Fruit fly (Drosophila melanogaster) whole organism, adult: ENCODE measurements around the gene Ir62a.
A peak's percentile ranks its signal among the peaks of the same experiment; 100 is the strongest.

ENCODE experiments used
- CG11617 ChIP-seq: fragments of 200-800 bp; sonication (Bioruptor generic); optimal IDR thresholded peaks from 2 replicates; lab custom pipeline; 2017; ENCODE audit warnings: mild to moderate bottlenecking, missing biosample characterization, missing genetic modification reagents, missing genetic modification characterization
- CG12768 ChIP-seq: fragments of 200-800 bp; sonication (Bioruptor generic); optimal IDR thresholded peaks from 2 replicates; lab custom pipeline; 2017; ENCODE audit warnings: missing biosample characterization, missing genetic modification characterization, mild to moderate bottlenecking, moderate library complexity, missing genetic modification reagents
- CG14711 ChIP-seq: fragments of 200-800 bp; sonication (Bioruptor generic); optimal IDR thresholded peaks from 2 replicates; lab custom pipeline; 2018; ENCODE audit warnings: missing biosample characterization, mild to moderate bottlenecking, missing genetic modification characterization, moderate library complexity
- CG1620 ChIP-seq: fragments of 200-800 bp; sonication (Bioruptor generic); optimal IDR thresholded peaks from 2 replicates; lab custom pipeline; 2016; ENCODE audit warnings: missing biosample characterization, missing genetic modification characterization
- CG33017 ChIP-seq: fragments of 200-800 bp; sonication (Bioruptor generic); optimal IDR thresholded peaks from 2 replicates; lab custom pipeline; 2018; ENCODE audit warnings: missing biosample characterization, mild to moderate bottlenecking, missing genetic modification characterization, moderate library complexity
- CG5204 ChIP-seq: fragments of 200-800 bp; sonication (Bioruptor generic); optimal IDR thresholded peaks from 2 replicates; lab custom pipeline; 2016; ENCODE audit warnings: missing biosample characterization, missing genetic modification characterization
- CG7045 ChIP-seq: fragments of 200-800 bp; sonication (Bioruptor generic); optimal IDR thresholded peaks from 2 replicates; lab custom pipeline; 2017; ENCODE audit warnings: missing biosample characterization, mild to moderate bottlenecking, missing genetic modification characterization
- CG7101 ChIP-seq: fragments of 200-800 bp; sonication (Bioruptor generic); optimal IDR thresholded peaks from 2 replicates; lab custom pipeline; 2018; ENCODE audit warnings: missing biosample characterization, mild to moderate bottlenecking, missing genetic modification characterization, moderate library complexity
- Clk ChIP-seq: fragments of 200-800 bp; sonication (Bioruptor generic); optimal IDR thresholded peaks from 2 replicates; lab custom pipeline; 2017; ENCODE audit warnings: missing biosample characterization, missing genetic modification characterization
- Crg-1 ChIP-seq: fragments of 200-800 bp; sonication (Bioruptor generic); optimal IDR thresholded peaks from 2 replicates; lab custom pipeline; 2016; ENCODE audit warnings: missing biosample characterization, missing genetic modification characterization
- Hr96 ChIP-seq: fragments of 200-800 bp; sonication (Bioruptor generic); optimal IDR thresholded peaks from 2 replicates; lab custom pipeline; 2016; ENCODE audit warnings: missing biosample characterization, missing genetic modification characterization
- Mnt ChIP-seq: fragments of 200-800 bp; sonication (Bioruptor generic); optimal IDR thresholded peaks from 2 replicates; lab custom pipeline; 2016; ENCODE audit warnings: missing biosample characterization, mild to moderate bottlenecking, missing genetic modification characterization
- bab1 ChIP-seq: fragments of 200-800 bp; sonication (Bioruptor generic); optimal IDR thresholded peaks from 3 replicates; lab custom pipeline; 2019; ENCODE audit warnings: missing biosample characterization, mild to moderate bottlenecking, missing genetic modification characterization, moderate library complexity
- cic ChIP-seq: fragments of 200-800 bp; sonication (Bioruptor generic); optimal IDR thresholded peaks from 2 replicates; lab custom pipeline; 2017; ENCODE audit warnings: missing biosample characterization, mild to moderate bottlenecking, missing genetic modification characterization, moderate library complexity
- cnc ChIP-seq, 2 experiments: fragments of >200 bp; optimal IDR thresholded peaks; 2 replicates each; lab custom pipeline; 2017
- kay ChIP-seq: fragments of 200-800 bp; sonication (Bioruptor generic); peaks from one replicate; lab custom pipeline; 2016; ENCODE audit warnings: missing biosample characterization, missing genetic modification characterization, borderline replicate concordance
- ovo ChIP-seq: fragments of 200-800 bp; sonication (Bioruptor generic); optimal IDR thresholded peaks from 2 replicates; lab custom pipeline; 2016; ENCODE audit warnings: missing biosample characterization, missing genetic modification characterization
- pad ChIP-seq: fragments of 200-800 bp; sonication (Bioruptor generic); optimal IDR thresholded peaks from 3 replicates; lab custom pipeline; 2017; ENCODE audit warnings: missing biosample characterization, missing genetic modification characterization, mild to moderate bottlenecking, moderate library complexity, missing genetic modification reagents
- tj ChIP-seq: fragments of 200-800 bp; sonication (Bioruptor generic); optimal IDR thresholded peaks from 3 replicates; lab custom pipeline; 2017; ENCODE audit warnings: missing biosample characterization, mild to moderate bottlenecking, missing genetic modification characterization, moderate library complexity
- toe ChIP-seq: fragments of 200-800 bp; sonication (Bioruptor generic); optimal IDR thresholded peaks from 2 replicates; lab custom pipeline; 2016; ENCODE audit warnings: missing biosample characterization, missing genetic modification characterization

Ir62a gene

dm6 chr3L:1545693-1546329 lies 14.8 kb upstream of the Ir62a start, which contains the start of the genes CG32313 and Pcyt1:
CG32313 (minus strand) TSS chr3L:1545743.
Pcyt1 (plus strand) TSS chr3L:1546092.
- TF ChIP-seq CG7045 (GFP tag; lab: Kevin White, UChicago), result no peak
- peak; percentile 70 for TF ChIP-seq CG33017
- TF ChIP-seq kay (GFP tag; lab: Kevin White, UChicago), result no peak
- TF ChIP-seq Mnt, result peak; percentile 78
- no peak for TF ChIP-seq CG1620 (GFP tag; lab: Kevin White, UChicago)
- TF ChIP-seq CG14711 (tag; lab: Kevin White, UChicago), result peak; percentile 47
- TF ChIP-seq ovo (GFP tag; lab: Kevin White, UChicago), result no peak
- peak; percentile 44 for TF ChIP-seq Crg-1 (GFP tag; lab: Kevin White, UChicago)
- TF ChIP-seq Hr96 (GFP tag; lab: Kevin White, UChicago), result peak; percentile 46
- peak; percentile 53 for TF ChIP-seq CG7101 (tag; lab: Kevin White, UChicago)
- peak; percentile 31 for TF ChIP-seq CG12768
- peak; percentile 82 for TF ChIP-seq bab1
- TF ChIP-seq CG11617, result no peak
- TF ChIP-seq cic (GFP tag; lab: Kevin White, UChicago), result peak; percentile 64

- peak; percentile 7 for TF ChIP-seq cic (GFP tag; lab: Kevin White, UChicago)
- TF ChIP-seq bab1, result no peak
Observed at dm6 chr3L:1538314-1538854, 7.3 kb upstream of the Ir62a start.

- TF ChIP-seq ovo (GFP tag; lab: Kevin White, UChicago) (peak; percentile 88), cic (GFP tag; lab: Kevin White, UChicago) (no peak), toe (GFP tag; lab: Kevin White, UChicago) (no peak), cnc (optimal IDR thresholded peaks at IDR 0.05; lab: Kevin White, UChicago) (no peak)
Observed at dm6 chr3L:1537353-1537752, 6.3 kb upstream of the Ir62a start.

DNA sequence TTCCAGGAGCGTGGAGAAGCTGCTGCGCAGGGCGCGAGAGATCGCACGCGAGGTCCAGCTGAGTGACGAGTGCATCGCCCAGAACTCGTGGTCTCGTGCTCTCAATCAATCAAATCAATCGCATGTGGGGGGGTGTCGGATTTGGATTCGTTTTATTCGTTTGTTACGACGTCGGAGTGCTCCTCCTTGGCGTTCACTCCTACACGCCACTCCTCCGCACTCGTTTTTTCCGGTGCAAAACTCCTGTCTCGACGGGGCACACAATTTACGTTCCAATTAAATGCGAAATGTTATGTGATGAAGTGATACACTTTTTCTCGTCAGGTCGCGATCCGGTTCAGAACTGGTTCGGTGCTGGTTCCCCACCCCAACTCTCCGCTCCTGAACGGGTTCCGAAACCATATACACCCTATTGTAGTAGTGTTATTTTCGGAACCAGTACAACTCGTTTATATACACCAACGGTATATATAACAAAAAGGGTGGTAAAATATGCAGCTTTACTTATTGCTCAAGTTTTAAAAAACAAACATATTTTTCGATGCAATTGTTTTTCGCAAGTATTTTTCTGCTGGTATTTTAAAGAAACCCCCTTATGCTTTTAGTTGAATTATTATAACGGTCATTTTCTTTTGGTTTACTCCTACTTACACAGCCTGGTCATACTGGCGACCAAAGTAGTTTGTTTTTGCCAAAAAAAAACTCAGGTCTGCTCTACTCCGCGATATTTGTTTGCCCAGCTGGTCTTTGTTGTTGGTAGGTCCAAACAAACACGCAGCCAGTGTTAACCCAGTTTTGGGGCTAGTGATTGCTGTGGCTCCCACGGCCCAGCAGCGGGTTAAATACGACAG lies 5.7 kb upstream of the Ir62a start, which contains the start of the genes CG12091 and pns:
Gene CG12091 (minus strand): TSS at position 349 of the 851 bp plus-strand sequence.
Gene pns (plus strand): TSS at position 651 of the 851 bp plus-strand sequence.
- TF ChIP-seq Clk (GFP tag; lab: Kevin White, UChicago), result peak; percentile 46
- TF ChIP-seq CG14711 (tag; lab: Kevin White, UChicago), result peak; percentile 45
- TF ChIP-seq pad (GFP tag; lab: Kevin White, UChicago), result peak; percentile 72
- peak; percentile 41 for TF ChIP-seq CG7101 (tag; lab: Kevin White, UChicago)
- peak; percentile 24 for TF ChIP-seq CG12768
- TF ChIP-seq tj, result peak; percentile 28
- TF ChIP-seq CG7045 (GFP tag; lab: Kevin White, UChicago), result peak; percentile 59
- TF ChIP-seq ovo (GFP tag; lab: Kevin White, UChicago), result peak; percentile 67
- no peak for TF ChIP-seq cnc (optimal IDR thresholded peaks at IDR 0.05; lab: Kevin White, UChicago)
- TF ChIP-seq Hr96 (GFP tag; lab: Kevin White, UChicago), result peak; percentile 57
- peak; percentile 59 for TF ChIP-seq Crg-1 (GFP tag; lab: Kevin White, UChicago)
- TF ChIP-seq toe (GFP tag; lab: Kevin White, UChicago), result peak; percentile 80
- peak; percentile 40 for TF ChIP-seq cic (GFP tag; lab: Kevin White, UChicago)
- peak; percentile 60 for TF ChIP-seq Mnt
- TF ChIP-seq bab1, result peak; percentile 63
- TF ChIP-seq kay (GFP tag; lab: Kevin White, UChicago), result no peak
- TF ChIP-seq CG11617, result peak; percentile 50
- TF ChIP-seq CG1620 (GFP tag; lab: Kevin White, UChicago), result peak; percentile 50
- TF ChIP-seq CG33017, result no peak
- no peak for TF ChIP-seq CG5204 (GFP tag; lab: Kevin White, UChicago)

DNA sequence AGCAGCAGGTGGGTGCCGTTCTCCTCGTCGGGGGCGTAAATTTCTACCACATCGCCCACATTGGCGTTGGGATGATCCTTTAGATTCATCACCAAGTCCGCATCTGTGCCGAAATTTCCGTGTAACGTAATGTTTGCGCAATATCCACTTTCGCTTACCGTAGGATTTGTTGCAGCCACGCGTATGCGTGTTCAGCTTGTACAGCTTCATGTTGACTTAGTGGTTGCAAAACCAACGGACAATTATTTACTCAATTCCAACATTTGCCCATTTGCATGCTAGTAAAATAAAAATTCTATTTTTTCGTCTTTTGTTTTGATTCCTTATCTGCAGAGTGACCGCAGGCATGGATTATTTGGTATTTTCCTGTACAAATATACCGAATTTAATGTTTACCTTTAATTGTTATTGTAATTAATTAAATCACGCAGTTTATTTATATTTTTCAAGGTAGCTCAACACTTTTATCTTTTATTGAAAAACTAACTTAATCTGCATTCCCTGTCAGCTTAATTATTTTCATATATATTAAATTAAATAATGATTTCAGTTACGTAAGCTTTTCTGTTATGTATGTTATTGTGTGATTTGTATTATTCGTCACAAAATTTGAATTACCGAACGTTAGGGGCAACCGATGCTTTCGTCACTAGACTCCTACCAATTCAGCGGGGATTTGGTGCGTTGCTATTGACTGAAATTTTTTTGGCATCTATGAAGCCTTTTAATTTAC lies 2.8 kb upstream of the Ir62a start, which contains the start of gene Iml1:
Gene Iml1 (minus strand): TSS at position 336 of the 733 bp plus-strand sequence.
- TF ChIP-seq ovo (GFP tag; lab: Kevin White, UChicago) (no peak), CG11617 (peak; percentile 42), Crg-1 (GFP tag; lab: Kevin White, UChicago) (peak; percentile 12), Clk (GFP tag; lab: Kevin White, UChicago) (no peak), pad (GFP tag; lab: Kevin White, UChicago) (no peak), CG33017 (peak; percentile 17), cic (GFP tag; lab: Kevin White, UChicago) (no peak), bab1 (peak; percentile 14), CG7045 (GFP tag; lab: Kevin White, UChicago) (no peak), CG7101 (tag; lab: Kevin White, UChicago) (peak; percentile 49), CG14711 (tag; lab: Kevin White, UChicago) (peak; percentile 27), CG12768 (no peak), CG1620 (GFP tag; lab: Kevin White, UChicago) (no peak), tj (no peak)
